Worm (Caenorhabditis elegans) whole organism, L4 larva: Measurements from ENCODE around the gene srx-5.
A peak's percentile ranks its signal among the peaks of the same experiment; 100 is the strongest.

ENCODE experiments used
- F49E8.2 ChIP-seq: sonication (generic microtip); optimal IDR thresholded peaks from 2 replicates; lab custom pipeline; 2016; ENCODE audit warnings: missing compliant biosample characterization, mild to moderate bottlenecking, missing genetic modification characterization, borderline replicate concordance
- R02D3.7 ChIP-seq: fragments of 150-350 bp; sonication (generic microtip); optimal IDR thresholded peaks from 3 replicates; lab custom pipeline; 2014; ENCODE audit warnings: missing biosample characterization, missing genetic modification characterization
- T20F7.1 ChIP-seq: fragments of 200-800 bp; sonication (Bioruptor generic); optimal IDR thresholded peaks from 2 replicates; lab custom pipeline; 2018; ENCODE audit warnings: mild to moderate bottlenecking, missing genetic modification characterization, missing compliant biosample characterization
- T26A8.4 ChIP-seq: fragments of 200-800 bp; sonication (Bioruptor generic); IDR thresholded peaks from 2 replicates; pipeline ENCODE4 v1.3.6; 2022; ENCODE audit warnings: missing genetic modification characterization, missing compliant biosample characterization
- Y105C5A.15 ChIP-seq: fragments of 200-800 bp; sonication (Bioruptor generic); IDR thresholded peaks from 2 replicates; pipeline ENCODE4 v1.3.6; 2022; ENCODE audit warnings: missing genetic modification characterization, missing compliant biosample characterization
- Y48G9A.11 ChIP-seq: fragments of 200-800 bp; sonication (Bioruptor generic); IDR thresholded peaks from 2 replicates; pipeline ENCODE4 v1.3.6; 2022; ENCODE audit warnings: missing genetic modification reagents, missing genetic modification characterization, missing compliant biosample characterization
- Y5F2A.4 ChIP-seq: fragments of 200-800 bp; sonication (Bioruptor generic); optimal IDR thresholded peaks from 2 replicates; lab custom pipeline; 2018; ENCODE audit warnings: mild to moderate bottlenecking, missing genetic modification characterization, missing compliant biosample characterization
- ZK337.2 ChIP-seq: fragments of 200-800 bp; sonication (Bioruptor generic); IDR thresholded peaks from 2 replicates; pipeline ENCODE4 v1.3.6; 2022; ENCODE audit warnings: missing genetic modification reagents, missing genetic modification characterization, missing compliant biosample characterization
- ceh-28 ChIP-seq: fragments of 150-350 bp; optimal IDR thresholded peaks from 2 replicates; lab custom pipeline; 2014; ENCODE audit warnings: missing biosample characterization, missing genetic modification reagents, missing genetic modification characterization
- ceh-62 ChIP-seq: sonication (generic microtip); optimal IDR thresholded peaks from 2 replicates; lab custom pipeline; 2017; ENCODE audit warnings: missing biosample characterization, missing genetic modification characterization
- ces-1 ChIP-seq: fragments of 150-350 bp; sonication (generic microtip); optimal IDR thresholded peaks from 4 replicates; lab custom pipeline; 2014; ENCODE audit warnings: missing biosample characterization, missing genetic modification reagents, missing genetic modification characterization
- daf-19 ChIP-seq: fragments of 200-800 bp; sonication (Bioruptor generic); conservative IDR thresholded peaks from 2 replicates; pipeline ENCODE4 v1.3.6; 2022; ENCODE audit warnings: missing genetic modification characterization, missing compliant biosample characterization
- dmd-6 ChIP-seq: fragments of 200-800 bp; sonication (Bioruptor generic); IDR thresholded peaks from 2 replicates; pipeline ENCODE4 v1.3.6; 2022; ENCODE audit warnings: missing genetic modification reagents, missing genetic modification characterization, missing compliant biosample characterization
- dmd-8 ChIP-seq: fragments of 200-800 bp; sonication (Bioruptor generic); IDR thresholded peaks from 2 replicates; pipeline ENCODE4 v1.3.6; 2022; ENCODE audit warnings: missing genetic modification characterization, missing compliant biosample characterization
- dmd-9 ChIP-seq: fragments of 200-800 bp; sonication (Bioruptor generic); IDR thresholded peaks from 2 replicates; pipeline ENCODE4 v1.3.6; 2022; ENCODE audit warnings: missing genetic modification reagents, missing genetic modification characterization, missing compliant biosample characterization
- hmg-1.1 ChIP-seq: fragments of 200-800 bp; sonication (Bioruptor generic); IDR thresholded peaks from 2 replicates; pipeline ENCODE4 v1.3.6; 2022; ENCODE audit warnings: missing genetic modification reagents, missing genetic modification characterization, missing compliant biosample characterization
- jun-1 ChIP-seq: fragments of 150-350 bp; optimal IDR thresholded peaks from 2 replicates; lab custom pipeline; 2014; ENCODE audit warnings: missing biosample characterization, missing genetic modification reagents, missing genetic modification characterization
- lsy-2 ChIP-seq, 2 experiments: fragments of 150-350 bp in 1 of 2; sonication (generic microtip) in 1 of 2; optimal IDR thresholded peaks; 2 replicates each; lab custom pipeline; 2014 to 2017; ENCODE audit warnings: missing biosample characterization in 2 of 2, missing genetic modification characterization in 2 of 2
- madf-9 ChIP-seq: fragments of 200-800 bp; sonication (Bioruptor generic); conservative IDR thresholded peaks from 2 replicates; pipeline ENCODE4 v1.3.6; 2022; ENCODE audit warnings: missing genetic modification reagents, missing genetic modification characterization, missing compliant biosample characterization
- mdl-1 ChIP-seq, 2 experiments: fragments of 150-350 bp in 1 of 2; sonication (generic microtip) in 1 of 2; optimal IDR thresholded peaks; 2 replicates each; lab custom pipeline; 2014 to 2017; ENCODE audit warnings: missing biosample characterization in 2 of 2, missing genetic modification characterization in 2 of 2
- mdt-29 ChIP-seq: fragments of 200-800 bp; sonication (Bioruptor generic); IDR thresholded peaks from 2 replicates; pipeline ENCODE4 v1.3.6; 2022; ENCODE audit warnings: missing genetic modification reagents, missing genetic modification characterization, missing compliant biosample characterization
- mep-1 ChIP-seq: fragments of 150-350 bp; sonication (generic microtip); optimal IDR thresholded peaks from 3 replicates; lab custom pipeline; 2014; ENCODE audit warnings: missing biosample characterization, missing genetic modification characterization
- mes-2 ChIP-seq: sonication (generic microtip); optimal IDR thresholded peaks from 2 replicates; lab custom pipeline; 2016; ENCODE audit warnings: missing genotype, mild to moderate bottlenecking, missing genetic modification characterization, missing compliant biosample characterization; ENCODE audit not compliant: poor library complexity, severe bottlenecking
- mxl-2 ChIP-seq: fragments of 200-800 bp; sonication (Bioruptor generic); conservative IDR thresholded peaks from 2 replicates; pipeline ENCODE4 v1.3.6; 2022; ENCODE audit warnings: missing genetic modification reagents, missing genetic modification characterization, missing compliant biosample characterization
- nhr-42 ChIP-seq: fragments of 200-800 bp; sonication (Bioruptor generic); IDR thresholded peaks from 2 replicates; pipeline ENCODE4 v1.3.6; 2022; ENCODE audit warnings: missing genetic modification characterization, missing compliant biosample characterization
- nhr-76 ChIP-seq: fragments of 150-350 bp; optimal IDR thresholded peaks from 2 replicates; lab custom pipeline; 2014; ENCODE audit warnings: missing biosample characterization, missing genetic modification characterization
- pqm-1 ChIP-seq: sonication (generic microtip); optimal IDR thresholded peaks from 2 replicates; lab custom pipeline; 2017; ENCODE audit warnings: missing biosample characterization, missing genetic modification characterization
- saeg-2 ChIP-seq: fragments of 200-800 bp; sonication (Bioruptor generic); IDR thresholded peaks from 2 replicates; pipeline ENCODE4 v1.3.6; 2022; ENCODE audit warnings: missing genetic modification reagents, missing genetic modification characterization, missing compliant biosample characterization
- skn-1 ChIP-seq: fragments of 150-350 bp; optimal IDR thresholded peaks from 2 replicates; lab custom pipeline; 2014; ENCODE audit warnings: missing biosample characterization, missing genetic modification characterization
- tra-1 ChIP-seq: fragments of 200-800 bp; sonication (Bioruptor generic); IDR thresholded peaks from 2 replicates; pipeline ENCODE4 v1.3.6; 2022; ENCODE audit warnings: missing genetic modification reagents, missing genetic modification characterization, missing compliant biosample characterization
- unc-130 ChIP-seq: sonication (generic microtip); optimal IDR thresholded peaks from 2 replicates; lab custom pipeline; 2016; ENCODE audit warnings: missing genetic modification reagents, missing genetic modification characterization, missing compliant biosample characterization
- unc-39 ChIP-seq: sonication (generic microtip); optimal IDR thresholded peaks from 2 replicates; lab custom pipeline; 2017; ENCODE audit warnings: missing biosample characterization, missing genetic modification characterization
- zag-1 ChIP-seq: fragments of 150-350 bp; optimal IDR thresholded peaks from 2 replicates; lab custom pipeline; 2014; ENCODE audit warnings: missing biosample characterization, missing genetic modification characterization
- zfp-2 ChIP-seq: sonication (generic microtip); optimal IDR thresholded peaks from 2 replicates; lab custom pipeline; 2016; ENCODE audit warnings: mild to moderate bottlenecking, missing genetic modification characterization, missing compliant biosample characterization

srx-5 gene

DNA sequence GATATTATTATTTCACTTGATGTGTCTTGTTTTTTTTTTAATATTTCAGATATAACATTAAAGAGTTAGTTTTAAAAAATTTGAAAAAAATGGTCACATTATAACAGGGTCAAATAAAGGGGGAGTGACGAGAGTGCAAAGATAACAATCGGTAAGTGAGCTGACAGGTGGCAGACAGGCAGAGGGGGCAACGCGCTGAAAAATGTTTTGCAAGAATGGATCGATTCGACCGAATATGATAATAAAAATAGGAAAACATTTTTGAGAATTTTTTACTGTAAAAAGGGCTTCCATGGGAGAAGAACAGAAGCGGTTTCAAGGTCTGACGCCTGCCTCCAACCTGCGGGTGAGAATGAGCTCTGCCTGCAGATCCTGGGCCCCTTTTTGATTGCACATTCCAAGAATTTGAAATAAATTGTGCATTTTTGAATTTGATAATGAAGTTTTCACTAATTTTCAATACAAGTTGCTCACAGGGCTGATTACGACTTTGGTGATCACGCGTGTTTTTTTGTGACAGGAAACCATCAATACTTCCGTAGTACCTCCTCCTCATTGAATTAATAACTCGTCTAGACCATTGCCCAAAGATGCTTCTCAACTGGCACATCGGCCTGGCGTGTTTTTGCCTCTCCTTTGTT is at the start of gene srx-5, which contains the start of gene ugt-29:
TSS of gene srx-5 (plus strand) at position 591 of the 641 bp plus-strand sequence.
TSS of gene ugt-29 (minus strand) at position 101 of the 641 bp plus-strand sequence.
- 0 out of 2 replicates have a peak, but pooled peaks have one; percentile 27 for TF ChIP-seq dmd-6
- no peak for TF ChIP-seq lsy-2 (tag; optimal IDR thresholded peaks at IDR 0.05; lab: Kevin White, UChicago)

DNA sequence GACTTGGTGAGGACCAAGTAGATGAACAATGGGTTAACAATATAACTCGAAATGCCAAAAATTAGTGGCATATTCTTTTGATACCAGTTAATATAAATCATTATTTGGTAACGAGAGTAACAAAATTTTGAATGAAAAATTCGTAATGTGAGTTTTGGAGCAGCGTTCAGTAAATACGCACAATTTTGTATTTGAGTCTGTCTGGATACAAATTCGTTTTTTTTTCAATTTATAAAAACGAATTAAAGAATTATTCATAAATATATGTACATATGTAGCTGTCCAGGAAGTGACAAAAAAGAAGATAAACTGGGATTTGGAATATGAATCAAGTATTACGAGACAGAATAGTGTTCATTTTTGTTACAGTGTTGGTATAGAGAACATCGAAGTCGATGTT is 46.9 kb upstream of the srx-5 start, which contains the start of gene srj-5:
TSS of gene srj-5 (minus strand) at position 101 of the 400 bp plus-strand sequence.
- TF ChIP-seq R02D3.7 (tag; lab: Kevin White, UChicago): no peak
- TF ChIP-seq zfp-2 (tag; lab: Kevin White, UChicago): no peak
- TF ChIP-seq unc-130: no peak
- TF ChIP-seq daf-19 (GFP tag; lab: Robert Waterston, UW): no peak
- no peak for TF ChIP-seq ceh-62 (tag; lab: Kevin White, UChicago)
- TF ChIP-seq hmg-1.1 (GFP tag; lab: Robert Waterston, UW): no peak
- TF ChIP-seq dmd-8 (GFP tag; lab: Robert Waterston, UW): no peak
- no peak for TF ChIP-seq Y48G9A.11 (GFP tag; lab: Robert Waterston, UW)
- no peak for TF ChIP-seq T26A8.4 (GFP tag; lab: Robert Waterston, UW)
- no peak for TF ChIP-seq dmd-6
- no peak for TF ChIP-seq Y105C5A.15
- TF ChIP-seq mep-1: no peak
- TF ChIP-seq madf-9: no peak
- no peak for TF ChIP-seq dmd-9 (GFP tag; lab: Robert Waterston, UW)
- no peak for TF ChIP-seq jun-1 (tag; lab: Kevin White, UChicago)
- no peak for TF ChIP-seq pqm-1
- TF ChIP-seq mdl-1 (tag; optimal IDR thresholded peaks at IDR 0.05; lab: Kevin White, UChicago): no peak

DNA sequence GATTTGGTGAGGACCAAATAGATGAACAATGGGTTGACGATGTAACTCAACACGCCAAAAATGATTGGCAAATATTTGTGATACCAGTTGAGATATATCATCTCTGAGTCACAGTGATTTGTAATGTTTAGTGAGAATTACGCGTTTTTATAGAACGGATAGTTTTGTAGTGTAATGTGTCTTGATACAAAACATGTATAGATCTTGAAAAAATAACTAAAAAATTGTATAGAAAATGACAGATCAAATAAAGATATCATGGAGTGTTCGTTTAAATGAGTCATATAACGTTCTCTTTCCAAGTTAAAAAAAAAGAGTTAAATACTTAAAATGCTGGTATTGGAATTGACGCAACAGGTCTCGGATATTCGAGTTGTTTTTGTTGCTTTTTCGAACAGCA is 45.5 kb upstream of the srx-5 start, which contains the start of gene srj-6:
TSS of gene srj-6 (minus strand) at position 101 of the 400 bp plus-strand sequence.
- TF ChIP-seq tra-1 (no peak), jun-1 (tag; lab: Kevin White, UChicago) (no peak), nhr-42 (no peak), saeg-2 (GFP tag; lab: Robert Waterston, UW) (no peak), ceh-28 (no peak), ZK337.2 (GFP tag; lab: Robert Waterston, UW) (no peak), lsy-2 (tag; optimal IDR thresholded peaks at IDR 0.05; lab: Kevin White, UChicago) (no peak), nhr-76 (no peak), zag-1 (tag; lab: Kevin White, UChicago) (no peak), R02D3.7 (tag; lab: Kevin White, UChicago) (no peak), ces-1 (GFP tag; lab: Kevin White, UChicago) (no peak), mxl-2 (no peak), mdt-29 (no peak), Y5F2A.4 (GFP tag; lab: Kevin White, UChicago) (no peak), T20F7.1 (GFP tag; lab: Kevin White, UChicago) (no peak), skn-1 (no peak), F49E8.2 (tag; lab: Kevin White, UChicago) (no peak)

DNA sequence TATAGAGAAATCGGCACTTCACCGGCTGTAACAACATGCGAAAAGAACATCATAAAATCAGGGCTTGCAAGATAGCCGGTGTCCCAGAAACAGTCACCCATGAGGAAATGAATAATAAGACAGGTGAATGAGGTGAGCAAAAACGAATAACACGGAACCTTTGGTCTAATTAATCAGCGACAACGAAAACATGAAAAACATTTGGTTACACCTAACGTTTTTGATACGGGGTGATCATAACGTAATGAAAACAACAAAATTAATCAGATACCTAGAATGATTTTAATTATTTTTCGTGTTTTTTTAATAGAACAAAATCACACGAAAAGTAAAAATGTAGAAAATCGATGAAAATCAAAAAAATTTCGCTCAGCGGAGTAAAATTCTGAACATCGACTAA is 44.1 kb upstream of the srx-5 start, which contains the start of gene srh-245:
TSS of gene srh-245 (minus strand) at position 101 of the 400 bp plus-strand sequence.
- TF ChIP-seq daf-19 (GFP tag; lab: Robert Waterston, UW): no peak
- TF ChIP-seq unc-39 (tag; lab: Kevin White, UChicago): no peak
- TF ChIP-seq mes-2 (tag; lab: Kevin White, UChicago): no peak
